Fruit fly (Drosophila melanogaster) whole organism, wandering third instar larva: ENCODE results near the gene SAK.

Experiments used
- Abd-B ChIP-seq: fragments of >200 bp; optimal IDR thresholded peaks from 2 replicates; lab custom pipeline; 2017; ENCODE audit warnings: missing biosample characterization, missing genetic modification characterization
- CG32264 ChIP-seq: fragments of 200-800 bp; sonication (Bioruptor generic); optimal IDR thresholded peaks from 2 replicates; lab custom pipeline; 2016; ENCODE audit warnings: missing biosample characterization, missing genetic modification characterization
- CG9705 ChIP-seq: fragments of 200-800 bp; sonication (Bioruptor generic); optimal IDR thresholded peaks from 2 replicates; lab custom pipeline; 2018; ENCODE audit warnings: missing biosample characterization, mild to moderate bottlenecking, missing genetic modification characterization
- CrebA ChIP-seq: fragments of 200-800 bp; sonication (Bioruptor generic); optimal IDR thresholded peaks from 2 replicates; lab custom pipeline; 2016; ENCODE audit warnings: missing biosample characterization, mild to moderate bottlenecking, missing genetic modification characterization, borderline replicate concordance
- Dfd ChIP-seq: fragments of >200 bp; optimal IDR thresholded peaks from 2 replicates; lab custom pipeline; 2017; ENCODE audit warnings: missing biosample characterization, missing genetic modification characterization
- Dif ChIP-seq: fragments of 200-275, 200-300 bp; sonication (Bioruptor generic); optimal IDR thresholded peaks from 2 replicates; lab custom pipeline; 2018; ENCODE audit warnings: missing biosample characterization, missing genetic modification characterization; ENCODE audit not compliant: partially characterized antibody
- GATAd ChIP-seq: sonication (Bioruptor generic); optimal IDR thresholded peaks from 2 replicates; lab custom pipeline; 2016; ENCODE audit warnings: missing biosample characterization, missing genetic modification characterization
- HLH106 ChIP-seq: fragments of 200-800 bp; optimal IDR thresholded peaks from 3 replicates; lab custom pipeline; 2019; ENCODE audit warnings: missing biosample characterization, mild to moderate bottlenecking, missing genetic modification characterization, moderate library complexity
- Hnf4 ChIP-seq: fragments of 200-800 bp; sonication (Bioruptor generic); optimal IDR thresholded peaks from 2 replicates; lab custom pipeline; 2016; ENCODE audit warnings: missing biosample characterization, mild to moderate bottlenecking, missing genetic modification characterization
- Hr78 ChIP-seq: fragments of >200 bp; optimal IDR thresholded peaks from 2 replicates; lab custom pipeline; 2017; ENCODE audit warnings: missing biosample characterization, missing genetic modification characterization
- Hr83 ChIP-seq: fragments of 200-300 bp; sonication (Bioruptor generic); optimal IDR thresholded peaks from 2 replicates; lab custom pipeline; 2016; ENCODE audit warnings: missing biosample characterization, mild to moderate bottlenecking, missing genetic modification characterization, moderate library complexity; ENCODE audit not compliant: poor library complexity, severe bottlenecking
- Jra ChIP-seq: sonication (Bioruptor generic); optimal IDR thresholded peaks from 2 replicates; lab custom pipeline; 2016; ENCODE audit warnings: missing biosample characterization, missing genetic modification characterization
- Mio ChIP-seq: sonication (Bioruptor generic); optimal IDR thresholded peaks from 2 replicates; lab custom pipeline; 2016; ENCODE audit warnings: missing biosample characterization, missing genetic modification characterization
- Myc ChIP-seq: fragments of >200 bp; optimal IDR thresholded peaks from 2 replicates; lab custom pipeline; 2017
- N ChIP-seq: fragments of >200 bp; optimal IDR thresholded peaks from 2 replicates; lab custom pipeline; 2018; ENCODE audit warnings: missing biosample characterization, missing external identifiers, missing genetic modification characterization
- OdsH ChIP-seq: fragments of 200-800 bp; sonication (Bioruptor generic); optimal IDR thresholded peaks from 2 replicates; lab custom pipeline; 2016; ENCODE audit warnings: missing biosample characterization, mild to moderate bottlenecking, missing genetic modification characterization
- Rel ChIP-seq, 2 experiments: fragments of 200-800 bp; sonication (Bioruptor generic) in 1 of 2; optimal IDR thresholded peaks; 2 replicates in 1 of 2; 3 replicates in 1 of 2; lab custom pipeline; 2016 to 2019; ENCODE audit warnings: mild to moderate bottlenecking in 2 of 2, missing biosample characterization in 2 of 2, missing genetic modification characterization in 2 of 2, moderate library complexity in 1 of 2
- Sp1 ChIP-seq: fragments of 200-800 bp; sonication (Bioruptor generic); optimal IDR thresholded peaks from 3 replicates; lab custom pipeline; 2019; ENCODE audit warnings: missing biosample characterization, mild to moderate bottlenecking, missing genetic modification characterization, moderate library complexity
- Vsx2 ChIP-seq: fragments of 200-300, 225-300 bp; sonication (Bioruptor generic); optimal IDR thresholded peaks from 2 replicates; lab custom pipeline; 2018; ENCODE audit warnings: missing biosample characterization, missing genetic modification characterization; ENCODE audit not compliant: partially characterized antibody
- br ChIP-seq: fragments of 200-800 bp; sonication (Bioruptor generic); optimal IDR thresholded peaks from 2 replicates; lab custom pipeline; 2016; ENCODE audit warnings: missing biosample characterization, missing genetic modification characterization
- brk ChIP-seq: fragments of 200-800 bp; sonication (Bioruptor generic); optimal IDR thresholded peaks from 2 replicates; lab custom pipeline; 2016; ENCODE audit warnings: missing biosample characterization, mild to moderate bottlenecking, missing genetic modification characterization
- dl ChIP-seq, 2 experiments: fragments of 175-275, 200-275 bp in 1 of 2; fragments of 200-275 bp in 1 of 2; sonication (Bioruptor generic); optimal IDR thresholded peaks; lab custom pipeline; 2018; ENCODE audit warnings: mild to moderate bottlenecking in 2 of 2, missing biosample characterization in 2 of 2, missing genetic modification characterization in 2 of 2, moderate library complexity in 2 of 2; ENCODE audit not compliant: partially characterized antibody in 2 of 2, insufficient read depth in 1 of 2
- dmrt93B ChIP-seq: fragments of 200-800 bp; sonication (Bioruptor generic); optimal IDR thresholded peaks from 2 replicates; lab custom pipeline; 2018; ENCODE audit warnings: missing biosample characterization, mild to moderate bottlenecking, missing genetic modification characterization
- dsf ChIP-seq: sonication (Bioruptor generic); optimal IDR thresholded peaks from 2 replicates; lab custom pipeline; 2016; ENCODE audit warnings: missing biosample characterization, missing genetic modification characterization, borderline replicate concordance
- ey ChIP-seq: fragments of 200-800 bp; sonication (Bioruptor generic); optimal IDR thresholded peaks from 2 replicates; lab custom pipeline; 2016; ENCODE audit warnings: missing biosample characterization, missing genetic modification characterization
- foxo ChIP-seq, 2 experiments: fragments of 200-800 bp; sonication (Bioruptor generic); optimal IDR thresholded peaks; 2 replicates in 1 of 2; 3 replicates in 1 of 2; lab custom pipeline; 2016 to 2017; ENCODE audit warnings: missing biosample characterization in 2 of 2, missing genetic modification characterization in 2 of 2
- fru ChIP-seq: fragments of 200-800 bp; sonication (Bioruptor generic); optimal IDR thresholded peaks from 3 replicates; lab custom pipeline; 2016; ENCODE audit warnings: missing biosample characterization, mild to moderate bottlenecking, missing genetic modification characterization
- h ChIP-seq: fragments of 200-800 bp; sonication (Bioruptor generic); optimal IDR thresholded peaks from 3 replicates; lab custom pipeline; 2016; ENCODE audit warnings: missing biosample characterization, mild to moderate bottlenecking, missing genetic modification characterization
- jim ChIP-seq: fragments of 175-275, 200-325 bp; sonication (Bioruptor generic); optimal IDR thresholded peaks from 2 replicates; lab custom pipeline; 2016; ENCODE audit warnings: missing biosample characterization, mild to moderate bottlenecking, missing genetic modification characterization
- lola ChIP-seq: fragments of >200 bp; optimal IDR thresholded peaks from 2 replicates; lab custom pipeline; 2017; ENCODE audit warnings: missing biosample characterization, missing genetic modification characterization
- pan ChIP-seq: fragments of >200 bp; optimal IDR thresholded peaks from 2 replicates; lab custom pipeline; 2017
- psq ChIP-seq: fragments of 200-800 bp; sonication (Bioruptor generic); optimal IDR thresholded peaks from 3 replicates; lab custom pipeline; 2017; ENCODE audit warnings: missing biosample characterization, mild to moderate bottlenecking, missing genetic modification characterization, moderate library complexity
- rgr ChIP-seq: fragments of 200-800 bp; sonication (Bioruptor generic); optimal IDR thresholded peaks from 3 replicates; lab custom pipeline; 2016; ENCODE audit warnings: missing biosample characterization, mild to moderate bottlenecking, missing genetic modification characterization
- sage ChIP-seq: fragments of 200-800 bp; sonication (Bioruptor generic); optimal IDR thresholded peaks from 2 replicates; lab custom pipeline; 2016; ENCODE audit warnings: missing biosample characterization, mild to moderate bottlenecking, missing genetic modification characterization
- sv ChIP-seq: fragments of 200-800 bp; sonication (Bioruptor generic); optimal IDR thresholded peaks from 3 replicates; lab custom pipeline; 2016; ENCODE audit warnings: missing biosample characterization, missing genetic modification characterization
- tai ChIP-seq: sonication (Bioruptor generic); optimal IDR thresholded peaks from 2 replicates; lab custom pipeline; 2016; ENCODE audit warnings: missing biosample characterization, missing genetic modification characterization
- usp ChIP-seq: fragments of >200 bp; optimal IDR thresholded peaks from 2 replicates; lab custom pipeline; 2017; ENCODE audit warnings: missing biosample characterization, missing genetic modification characterization
- woc ChIP-seq: sonication (Bioruptor generic); optimal IDR thresholded peaks from 2 replicates; lab custom pipeline; 2016; ENCODE audit warnings: missing biosample characterization, mild to moderate bottlenecking, missing genetic modification characterization

The SAK gene

DNA sequence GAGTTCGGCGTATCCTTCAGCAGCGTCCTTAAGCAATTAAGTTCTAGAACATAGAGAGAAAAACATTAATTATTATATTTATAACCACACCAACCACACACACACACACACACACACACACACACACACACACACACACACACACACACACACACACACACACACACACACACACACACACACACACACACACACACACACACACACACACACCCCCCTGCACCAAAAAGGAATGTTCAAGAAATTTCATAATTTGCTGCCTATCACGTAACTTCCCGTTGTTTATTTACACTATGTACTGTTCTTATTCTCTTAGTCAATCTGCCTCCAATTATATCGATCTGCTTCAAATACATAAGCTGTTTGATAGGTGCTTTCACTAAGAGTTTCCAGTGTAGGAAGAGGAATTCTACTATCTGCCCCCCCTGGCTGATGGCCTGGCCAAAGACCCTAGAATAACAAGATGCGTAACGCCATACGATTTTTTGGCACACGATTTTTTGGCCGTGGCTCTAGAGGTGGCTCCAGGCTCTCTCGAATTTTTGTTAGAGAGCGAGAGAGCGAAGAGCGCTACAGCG lies 17.1 kb downstream of the SAK start:
- TF ChIP-seq N (GFP tag; lab: Kevin White, UChicago), result peak; percentile 14

DNA sequence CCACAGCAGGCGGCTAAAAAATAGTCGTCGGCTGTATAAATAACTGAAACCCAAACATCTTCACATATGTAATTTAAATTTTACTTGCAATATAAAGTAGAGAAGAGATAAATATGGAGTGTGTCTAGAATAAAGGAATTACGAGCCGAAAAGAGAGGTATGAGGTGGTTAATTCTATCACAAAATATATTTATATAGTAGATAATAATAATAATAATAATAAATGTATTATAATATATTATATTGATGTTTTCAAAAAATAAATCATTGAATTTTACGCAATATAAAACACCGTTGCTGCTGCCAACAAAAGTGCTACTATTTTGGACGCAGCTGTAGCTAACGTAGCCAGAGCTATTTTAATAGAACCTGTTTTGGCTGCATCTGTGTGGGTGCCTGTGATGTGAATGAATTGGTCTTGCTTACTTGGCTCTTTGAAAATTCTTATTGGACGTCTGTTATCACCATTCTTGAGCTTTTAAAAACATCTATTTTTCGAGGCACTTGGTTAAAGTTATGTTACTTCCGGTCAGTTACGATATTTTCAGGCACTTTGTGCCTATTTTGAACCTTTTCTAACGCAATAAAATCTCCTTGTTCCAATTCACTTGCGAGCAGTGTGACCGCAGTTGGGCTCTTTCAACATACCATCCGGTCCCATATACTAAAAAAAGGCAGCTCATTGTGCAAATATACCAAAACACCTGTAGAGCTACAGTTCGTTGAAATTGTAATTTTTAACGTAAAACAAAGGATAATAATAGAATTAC lies 18.6 kb downstream of the SAK start, which contains the start of gene Hr78:
Gene Hr78 (minus strand): TSS at position 630 of the 770 bp plus-strand sequence.
- no peak for TF ChIP-seq Abd-B
- TF ChIP-seq h (GFP tag; lab: Kevin White, UChicago), result peak; percentile 40
- no peak for TF ChIP-seq CG9705 (GFP tag; lab: Kevin White, UChicago)
- TF ChIP-seq Hr83 (GFP tag; lab: Kevin White, UChicago), result peak; percentile 84
- peak; percentile 34 for TF ChIP-seq br (GFP tag; lab: Kevin White, UChicago)
- peak; percentile 77 for TF ChIP-seq psq
- peak; percentile 74 for TF ChIP-seq rgr (GFP tag; lab: Kevin White, UChicago)
- TF ChIP-seq Jra (GFP tag; lab: Kevin White, UChicago), result peak; percentile 19
- TF ChIP-seq OdsH, result peak; percentile 77
- no peak for TF ChIP-seq CrebA (GFP tag; lab: Kevin White, UChicago)
- TF ChIP-seq CG32264, result peak; percentile 15
- TF ChIP-seq lola (GFP tag; lab: Kevin White, UChicago), result no peak
- peak; percentile 74 for TF ChIP-seq Sp1 (GFP tag; lab: Kevin White, UChicago)
- TF ChIP-seq ey (GFP tag; lab: Kevin White, UChicago), result peak; percentile 47
- TF ChIP-seq Hnf4 (GFP tag; lab: Kevin White, UChicago), result peak; percentile 3
- no peak for TF ChIP-seq Mio (GFP tag; lab: Kevin White, UChicago)
- no peak for TF ChIP-seq GATAd
- TF ChIP-seq sage (GFP tag; lab: Kevin White, UChicago), result peak; percentile 79
- TF ChIP-seq brk, result peak; percentile 46
- no peak for TF ChIP-seq N (GFP tag; lab: Kevin White, UChicago)
- TF ChIP-seq woc (GFP tag; lab: Kevin White, UChicago), result peak; percentile 42
- TF ChIP-seq Vsx2 (GFP tag; lab: Kevin White, UChicago), result no peak
- peak; percentile 6 for TF ChIP-seq dsf (GFP tag; lab: Kevin White, UChicago)
- TF ChIP-seq jim, result no peak
- TF ChIP-seq Myc (lab: Kevin White, UChicago), result no peak
- TF ChIP-seq dmrt93B (GFP tag; lab: Kevin White, UChicago), result peak; percentile 63
- TF ChIP-seq HLH106, result peak; percentile 78
- TF ChIP-seq tai (GFP tag; lab: Kevin White, UChicago), result no peak
- peak; percentile 5 for TF ChIP-seq Rel (GFP tag; optimal IDR thresholded peaks at IDR 0.05; lab: Kevin White, UChicago)
- peak; percentile 14 for TF ChIP-seq Rel (tag; optimal IDR thresholded peaks at IDR 0.05; lab: Kevin White, UChicago)
- peak; percentile 4 for TF ChIP-seq Dif (GFP tag; lab: Kevin White, UChicago)
- no peak for TF ChIP-seq sv (GFP tag; lab: Kevin White, UChicago)
- no peak for TF ChIP-seq pan (lab: Kevin White, UChicago)
- TF ChIP-seq Hr78 (GFP tag; lab: Kevin White, UChicago), result no peak
- peak in 1 of 2 experiments; percentile 76 for TF ChIP-seq foxo (GFP tag; optimal IDR thresholded peaks at IDR 0.05; lab: Kevin White, UChicago)
- no peak for TF ChIP-seq dl (GFP tag; optimal IDR thresholded peaks at IDR 0.05; lab: Kevin White, UChicago; ENCODE audit: insufficient read depth in 1 of 2, partially characterized antibody in 2 of 2)
- peak; percentile 64 for TF ChIP-seq fru
- TF ChIP-seq usp, result no peak
- TF ChIP-seq Dfd, result no peak
- TF ChIP-seq, all 38 proteins: peak for 21
